Fruit fly (Drosophila melanogaster) whole organism, prepupa: ENCODE measurements around the gene Prp31.

Source experiments
- Blimp-1 ChIP-seq: fragments of 200-800 bp; sonication (Bioruptor generic); optimal IDR thresholded peaks from 3 replicates; lab custom pipeline; 2017; ENCODE audit warnings: missing biosample characterization, missing genetic modification characterization, mild to moderate bottlenecking, moderate library complexity, missing genetic modification reagents
- CG10669 ChIP-seq: fragments of 200-800 bp; sonication (Bioruptor generic); optimal IDR thresholded peaks from 3 replicates; lab custom pipeline; 2018; ENCODE audit warnings: missing biosample characterization, mild to moderate bottlenecking, missing genetic modification characterization, moderate library complexity
- CG15336 ChIP-seq: fragments of 200-800 bp; sonication (Bioruptor generic); IDR thresholded peaks from 2 replicates; pipeline ENCODE4 v1.3.6; 2022; ENCODE audit warnings: missing biosample characterization, missing genetic modification characterization
- CG1621 ChIP-seq: fragments of 200-800 bp; sonication (Bioruptor generic); optimal IDR thresholded peaks from 3 replicates; lab custom pipeline; 2018; ENCODE audit warnings: missing biosample characterization, mild to moderate bottlenecking, missing genetic modification characterization
- CG16779 ChIP-seq: fragments of 200-800 bp; sonication (Bioruptor generic); optimal IDR thresholded peaks from 3 replicates; lab custom pipeline; 2017; ENCODE audit warnings: missing biosample characterization, mild to moderate bottlenecking, missing genetic modification characterization
- CG32006 ChIP-seq: fragments of 200-800 bp; sonication (Bioruptor generic); optimal IDR thresholded peaks from 3 replicates; lab custom pipeline; 2017; ENCODE audit warnings: missing biosample characterization, mild to moderate bottlenecking, missing genetic modification characterization
- CG34406 ChIP-seq: fragments of 200-800 bp; sonication (Bioruptor generic); optimal IDR thresholded peaks from 3 replicates; lab custom pipeline; 2016; ENCODE audit warnings: missing biosample characterization, missing genetic modification characterization
- CG3919 ChIP-seq: fragments of 200-800 bp; sonication (Bioruptor generic); optimal IDR thresholded peaks from 3 replicates; lab custom pipeline; 2016; ENCODE audit warnings: missing biosample characterization, missing genetic modification characterization
- CG4318 ChIP-seq: fragments of 200-800 bp; sonication (Bioruptor generic); optimal IDR thresholded peaks from 3 replicates; lab custom pipeline; 2017; ENCODE audit warnings: missing biosample characterization, mild to moderate bottlenecking, missing genetic modification characterization
- CG6163 ChIP-seq: fragments of 200-800 bp; sonication (Bioruptor generic); IDR thresholded peaks from 3 replicates; pipeline ENCODE4 v1.3.6; 2022; ENCODE audit warnings: missing biosample characterization, missing genetic modification characterization
- CG6792 ChIP-seq: fragments of 200-800 bp; sonication (Bioruptor generic); optimal IDR thresholded peaks from 3 replicates; lab custom pipeline; 2016; ENCODE audit warnings: missing biosample characterization, missing genetic modification characterization
- CG6808 ChIP-seq: fragments of 200-800 bp; sonication (Bioruptor generic); optimal IDR thresholded peaks from 3 replicates; lab custom pipeline; 2017; ENCODE audit warnings: missing biosample characterization, missing genetic modification characterization, mild to moderate bottlenecking, moderate library complexity, missing genetic modification reagents
- CG6854 ChIP-seq: fragments of 200-800 bp; sonication (Bioruptor generic); optimal IDR thresholded peaks from 2 replicates; lab custom pipeline; 2017; ENCODE audit warnings: missing biosample characterization, mild to moderate bottlenecking, missing genetic modification characterization
- CG8119 ChIP-seq: fragments of 200-800 bp; sonication (Bioruptor generic); IDR thresholded peaks from 3 replicates; pipeline ENCODE4 v1.3.6; 2022; ENCODE audit warnings: missing biosample characterization, missing genetic modification characterization
- CG8632 ChIP-seq: fragments of 200-800 bp; sonication (Bioruptor generic); optimal IDR thresholded peaks from 3 replicates; lab custom pipeline; 2016; ENCODE audit warnings: missing biosample characterization, missing genetic modification characterization
- CG9139 ChIP-seq: fragments of 200-800 bp; sonication (Bioruptor generic); optimal IDR thresholded peaks from 3 replicates; lab custom pipeline; 2017; ENCODE audit warnings: missing biosample characterization, mild to moderate bottlenecking, missing genetic modification characterization
- Eip75B ChIP-seq: fragments of 200-800 bp; sonication (Bioruptor generic); optimal IDR thresholded peaks from 3 replicates; lab custom pipeline; 2016; ENCODE audit warnings: missing biosample characterization, missing genetic modification characterization
- Eip78C ChIP-seq: fragments of 200-800 bp; sonication (Bioruptor generic); peaks from one replicate; lab custom pipeline; 2016; ENCODE audit warnings: missing biosample characterization, missing genetic modification characterization
- Eip93F ChIP-seq: fragments of 200-800 bp; sonication (Bioruptor generic); optimal IDR thresholded peaks from 2 replicates; lab custom pipeline; 2016; ENCODE audit warnings: missing biosample characterization, mild to moderate bottlenecking, missing genetic modification characterization
- Hr39 ChIP-seq: fragments of 200-800 bp; sonication (Bioruptor generic); optimal IDR thresholded peaks from 2 replicates; lab custom pipeline; 2016; ENCODE audit warnings: missing biosample characterization, missing genetic modification characterization
- Hr4 ChIP-seq: fragments of 200-800 bp; sonication (Bioruptor generic); optimal IDR thresholded peaks from 3 replicates; lab custom pipeline; 2016; ENCODE audit warnings: missing biosample characterization, missing genetic modification characterization
- Lpt ChIP-seq: fragments of 200-800 bp; sonication (Bioruptor generic); optimal IDR thresholded peaks from 3 replicates; lab custom pipeline; 2016; ENCODE audit warnings: missing biosample characterization, missing genetic modification characterization
- Met ChIP-seq: fragments of 200-800 bp; sonication (Bioruptor generic); optimal IDR thresholded peaks from 3 replicates; lab custom pipeline; 2016; ENCODE audit warnings: missing biosample characterization, missing genetic modification characterization
- OdsH ChIP-seq: fragments of 200-800 bp; sonication (Bioruptor generic); optimal IDR thresholded peaks from 3 replicates; lab custom pipeline; 2016; ENCODE audit warnings: missing biosample characterization, missing genetic modification characterization
- Smox ChIP-seq: fragments of 200-800 bp; sonication (Bioruptor generic); optimal IDR thresholded peaks from 3 replicates; lab custom pipeline; 2016; ENCODE audit warnings: missing biosample characterization, missing genetic modification characterization
- Sox102F ChIP-seq: fragments of 200-800 bp; sonication (Bioruptor generic); optimal IDR thresholded peaks from 2 replicates; lab custom pipeline; 2016; ENCODE audit warnings: missing biosample characterization, mild to moderate bottlenecking, missing genetic modification characterization
- Sox14 ChIP-seq: fragments of 200-800 bp; sonication (Bioruptor generic); optimal IDR thresholded peaks from 3 replicates; lab custom pipeline; 2016; ENCODE audit warnings: missing biosample characterization, missing genetic modification characterization
- cyc ChIP-seq: fragments of 200-800 bp; sonication (Bioruptor generic); optimal IDR thresholded peaks from 3 replicates; lab custom pipeline; 2016; ENCODE audit warnings: missing biosample characterization, missing genetic modification characterization
- esn ChIP-seq: fragments of 200-800 bp; sonication (Bioruptor generic); optimal IDR thresholded peaks from 2 replicates; lab custom pipeline; 2016; ENCODE audit warnings: missing biosample characterization, mild to moderate bottlenecking, missing genetic modification characterization, moderate library complexity
- fd59A ChIP-seq: fragments of 200-800 bp; sonication (Bioruptor generic); optimal IDR thresholded peaks from 2 replicates; lab custom pipeline; 2017; ENCODE audit warnings: missing biosample characterization, mild to moderate bottlenecking, missing genetic modification characterization, missing genetic modification reagents
- fd85E ChIP-seq: fragments of 200-800 bp; sonication (Bioruptor generic); optimal IDR thresholded peaks from 3 replicates; lab custom pipeline; 2016; ENCODE audit warnings: missing biosample characterization, missing genetic modification characterization
- fkh ChIP-seq: fragments of 200-800 bp; sonication (Bioruptor generic); optimal IDR thresholded peaks from 3 replicates; lab custom pipeline; 2017; ENCODE audit warnings: missing biosample characterization, mild to moderate bottlenecking, missing genetic modification characterization, moderate library complexity
- salr ChIP-seq, 2 experiments: fragments of 200-800 bp; sonication (Bioruptor generic); optimal IDR thresholded peaks; 3 replicates each; lab custom pipeline; 2016 to 2018; ENCODE audit warnings: missing biosample characterization in 2 of 2, missing genetic modification characterization in 2 of 2, mild to moderate bottlenecking in 1 of 2
- ss ChIP-seq, 2 experiments: fragments of 200-800 bp; sonication (Bioruptor generic); optimal IDR thresholded peaks; 2 replicates in 1 of 2; 3 replicates in 1 of 2; lab custom pipeline; 2017 to 2018; ENCODE audit warnings: mild to moderate bottlenecking in 2 of 2, missing biosample characterization in 2 of 2, missing genetic modification characterization in 2 of 2, moderate library complexity in 1 of 2
- svp ChIP-seq: fragments of 200-800 bp; sonication (Bioruptor generic); peaks from one replicate; lab custom pipeline; 2016; ENCODE audit warnings: missing biosample characterization, missing genetic modification characterization

Prp31 gene

dm6 chr3L:15142004-15142890, 16.7 kb upstream of the Prp31 start, which contains the start of gene Pdi (continued):
- TF ChIP-seq cyc (peak; percentile 2), Lpt (no peak), CG1621 (no peak), salr (GFP tag; optimal IDR thresholded peaks at IDR 0.05; lab: Kevin White, UChicago) (no peak), esn (GFP tag; lab: Kevin White, UChicago) (peak; percentile 35), CG8119 (no peak), CG32006 (GFP tag; lab: Kevin White, UChicago) (no peak), Blimp-1 (GFP tag; lab: Kevin White, UChicago) (peak; percentile 9), CG8632 (no peak), Met (no peak), CG3919 (GFP tag; lab: Kevin White, UChicago) (no peak), CG6163 (GFP tag; lab: Robert Waterston, UW) (peak; percentile 40; the same call in 2 of the 3 replicates), ss (GFP tag; optimal IDR thresholded peaks at IDR 0.05; lab: Kevin White, UChicago) (peak in 1 of 2 experiments; percentile 16), Eip93F (GFP tag; lab: Kevin White, UChicago) (no peak), OdsH (no peak), Sox102F (GFP tag; lab: Kevin White, UChicago) (peak; percentile 37), CG9139 (GFP tag; lab: Kevin White, UChicago) (no peak), fd59A (GFP tag; lab: Kevin White, UChicago) (no peak)

dm6 chr3L:15143108-15143507, 15.8 kb upstream of the Prp31 start:
- no peak for TF ChIP-seq fd59A (GFP tag; lab: Kevin White, UChicago)
- TF ChIP-seq Eip78C: peak; percentile 23
- TF ChIP-seq, all 60 proteins: peak for 1

dm6 chr3L:15143638-15144600, 15.0 kb upstream of the Prp31 start, which contains the start of the genes CG32147 and Pex3:
Gene CG32147 (minus strand): TSS chr3L:15144059.
Gene Pex3 (plus strand): TSS chr3L:15144355.
- TF ChIP-seq Eip78C: peak; percentile 39
- peak; percentile 67 for TF ChIP-seq Sox14 (GFP tag; lab: Kevin White, UChicago)
- no peak for TF ChIP-seq Hr4 (GFP tag; lab: Kevin White, UChicago)
- TF ChIP-seq Hr39 (GFP tag; lab: Kevin White, UChicago): no peak
- no peak for TF ChIP-seq CG6792 (GFP tag; lab: Kevin White, UChicago)
- TF ChIP-seq esn (GFP tag; lab: Kevin White, UChicago): peak; percentile 4
- peak; percentile 26 for TF ChIP-seq CG6808 (GFP tag; lab: Kevin White, UChicago)
- peak; percentile 49 for TF ChIP-seq svp (GFP tag; lab: Kevin White, UChicago)
- peak; percentile 43 for TF ChIP-seq CG6854 (GFP tag; lab: Kevin White, UChicago)

- TF ChIP-seq Eip75B (GFP tag; lab: Kevin White, UChicago): no peak
- TF ChIP-seq esn (GFP tag; lab: Kevin White, UChicago): no peak
- no peak for TF ChIP-seq salr (GFP tag; optimal IDR thresholded peaks at IDR 0.05; lab: Kevin White, UChicago)
- no peak for TF ChIP-seq fd59A (GFP tag; lab: Kevin White, UChicago)
- no peak for TF ChIP-seq CG16779 (tag; lab: Kevin White, UChicago)
- TF ChIP-seq fd85E (GFP tag; lab: Kevin White, UChicago): no peak
- TF ChIP-seq CG6163 (GFP tag; lab: Robert Waterston, UW): no peak
- TF ChIP-seq CG15336 (GFP tag; lab: Robert Waterston, UW): no peak
- TF ChIP-seq CG10669 (GFP tag; lab: Kevin White, UChicago): no peak
- no peak for TF ChIP-seq fkh (GFP tag; lab: Kevin White, UChicago)
- no peak for TF ChIP-seq svp (GFP tag; lab: Kevin White, UChicago)
- TF ChIP-seq CG34406: no peak
- no peak for TF ChIP-seq CG32006 (GFP tag; lab: Kevin White, UChicago)
- TF ChIP-seq CG4318 (GFP tag; lab: Kevin White, UChicago): no peak
- no peak for TF ChIP-seq Sox102F (GFP tag; lab: Kevin White, UChicago)
- no peak for TF ChIP-seq Eip78C
- no peak for TF ChIP-seq Hr39 (GFP tag; lab: Kevin White, UChicago)
- no peak for TF ChIP-seq Smox (GFP tag; lab: Kevin White, UChicago)
These were observed 12.2 kb upstream of the Prp31 start, which contains the start of gene FucTA for dm6 chr3L:15146643-15147187. Gene FucTA (plus strand): TSS chr3L:15147137.
